Worm (Caenorhabditis elegans) whole organism, mixed stage, embryonic: ENCODE data around the gene fbxc-34.
"Not testable (repeated sequence)": the region's sequence is repeated elsewhere in the genome, so short reads cannot be mapped to it uniquely, and the experiment has no call there.

ENCODE experiments used
- M03D4.4 ChIP-seq: sonication (generic microtip); optimal IDR thresholded peaks from 2 replicates; lab custom pipeline; 2017; ENCODE audit warnings: mild to moderate bottlenecking, missing genetic modification characterization, missing compliant biosample characterization
- bed-3 ChIP-seq: fragments of 200-800 bp; sonication (Bioruptor generic); optimal IDR thresholded peaks from 3 replicates; lab custom pipeline; 2018; ENCODE audit warnings: mild to moderate bottlenecking, missing genetic modification characterization, moderate library complexity, missing compliant biosample characterization
- ceh-83 ChIP-seq: fragments of 200-800 bp; sonication (Bioruptor generic); optimal IDR thresholded peaks from 2 replicates; lab custom pipeline; 2018; ENCODE audit warnings: mild to moderate bottlenecking, missing genetic modification characterization, missing compliant biosample characterization
- ces-1 ChIP-seq: fragments of 150-350 bp; optimal IDR thresholded peaks from 2 replicates; lab custom pipeline; 2014; ENCODE audit warnings: missing biosample characterization, missing genetic modification reagents, missing genetic modification characterization
- drap-1 ChIP-seq: fragments of 200-800 bp; sonication (Bioruptor generic); optimal IDR thresholded peaks from 3 replicates; lab custom pipeline; 2018; ENCODE audit warnings: mild to moderate bottlenecking, missing genetic modification characterization, missing compliant biosample characterization
- elt-1 ChIP-seq: sonication (generic microtip); optimal IDR thresholded peaks from 2 replicates; lab custom pipeline; 2017; ENCODE audit warnings: missing genetic modification characterization, mild to moderate bottlenecking, missing compliant biosample characterization, antibody characterized with exemption, moderate library complexity, borderline replicate concordance; ENCODE audit not compliant: insufficient read depth
- elt-3 ChIP-seq: fragments of 150-350 bp; optimal IDR thresholded peaks from 2 replicates; lab custom pipeline; 2014; ENCODE audit warnings: missing biosample characterization, missing genetic modification characterization
- ham-2 ChIP-seq: fragments of 200-800 bp; sonication (Bioruptor generic); optimal IDR thresholded peaks from 2 replicates; lab custom pipeline; 2018; ENCODE audit warnings: mild to moderate bottlenecking, missing genetic modification characterization, missing compliant biosample characterization
- hlh-1 ChIP-seq: fragments of 150-350 bp; optimal IDR thresholded peaks from 2 replicates; lab custom pipeline; 2014; ENCODE audit warnings: missing biosample characterization, missing genetic modification reagents, missing genetic modification characterization
- lin-13 ChIP-seq: fragments of 150-350 bp; optimal IDR thresholded peaks from 2 replicates; lab custom pipeline; 2014; ENCODE audit warnings: missing biosample characterization, missing genetic modification characterization
- lin-32 ChIP-seq: fragments of 200-800 bp; sonication (Bioruptor generic); optimal IDR thresholded peaks from 2 replicates; lab custom pipeline; 2018; ENCODE audit warnings: mild to moderate bottlenecking, missing genetic modification characterization, missing compliant biosample characterization
- lsy-2 ChIP-seq: fragments of 150-350 bp; optimal IDR thresholded peaks from 2 replicates; lab custom pipeline; 2014; ENCODE audit warnings: missing biosample characterization, missing genetic modification characterization
- mep-1 ChIP-seq: fragments of 150-350 bp; optimal IDR thresholded peaks from 2 replicates; lab custom pipeline; 2017; ENCODE audit warnings: missing biosample characterization, missing genetic modification reagents, missing genetic modification characterization, inconsistent platforms
- mls-2 ChIP-seq: sonication (generic microtip); optimal IDR thresholded peaks from 2 replicates; lab custom pipeline; 2016; ENCODE audit warnings: mild to moderate bottlenecking, missing genetic modification characterization, moderate library complexity, missing compliant biosample characterization
- nhr-12 ChIP-seq: fragments of 150-350 bp; optimal IDR thresholded peaks from 2 replicates; lab custom pipeline; 2014; ENCODE audit warnings: missing biosample characterization, missing genetic modification characterization
- nhr-2 ChIP-seq: fragments of 150-350 bp; optimal IDR thresholded peaks from 2 replicates; lab custom pipeline; 2014; ENCODE audit warnings: missing biosample characterization, missing genetic modification characterization
- nhr-237 ChIP-seq: fragments of 150-350 bp; optimal IDR thresholded peaks from 2 replicates; lab custom pipeline; 2014; ENCODE audit warnings: missing biosample characterization, missing genetic modification characterization
- sem-2 ChIP-seq: fragments of 200-800 bp; sonication (Bioruptor generic); optimal IDR thresholded peaks from 2 replicates; lab custom pipeline; 2018; ENCODE audit warnings: mild to moderate bottlenecking, missing genetic modification characterization, missing compliant biosample characterization
- snpc-4 ChIP-seq: fragments of 150-350 bp; optimal IDR thresholded peaks from 2 replicates; lab custom pipeline; 2014; ENCODE audit warnings: missing biosample characterization, missing genetic modification characterization
- sptf-1 ChIP-seq: sonication (generic microtip); optimal IDR thresholded peaks from 2 replicates; lab custom pipeline; 2017; ENCODE audit warnings: mild to moderate bottlenecking, missing genetic modification characterization, moderate library complexity, missing compliant biosample characterization
- tbx-8 ChIP-seq: fragments of 200-800 bp; sonication (Bioruptor generic); optimal IDR thresholded peaks from 2 replicates; lab custom pipeline; 2018; ENCODE audit warnings: mild to moderate bottlenecking, missing genetic modification characterization, moderate library complexity, missing compliant biosample characterization
- unc-39 ChIP-seq: fragments of 150-350 bp; optimal IDR thresholded peaks from 2 replicates; lab custom pipeline; 2014; ENCODE audit warnings: missing biosample characterization, missing genetic modification characterization
- zip-8 ChIP-seq: fragments of 150-350 bp; optimal IDR thresholded peaks from 2 replicates; lab custom pipeline; 2014; ENCODE audit warnings: missing biosample characterization, missing genetic modification characterization
- ztf-11 ChIP-seq: fragments of 150-350 bp; optimal IDR thresholded peaks from 2 replicates; lab custom pipeline; 2014; ENCODE audit warnings: missing biosample characterization, missing genetic modification characterization

The fbxc-34 gene

DNA sequence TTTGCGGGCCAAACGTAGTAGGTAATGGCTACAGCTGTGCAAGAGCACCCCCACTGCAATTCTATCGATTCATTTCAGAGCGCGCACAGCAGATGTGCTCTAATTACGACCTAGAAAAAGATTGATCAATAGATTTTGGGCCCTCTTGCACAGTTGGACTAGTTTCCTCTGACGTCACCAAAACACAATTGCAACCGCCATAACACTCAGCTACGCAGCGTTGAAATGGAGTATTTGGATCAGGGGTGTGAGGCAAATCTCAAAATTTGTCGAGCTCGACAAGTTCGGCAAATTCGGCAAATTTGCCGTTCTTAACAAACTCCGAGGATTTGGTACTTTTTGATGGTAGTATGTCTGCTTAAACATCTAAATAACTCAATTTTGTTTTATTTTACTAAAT is 36.0 kb downstream of the fbxc-34 start, which contains the start of gene fbxc-18:
Gene fbxc-18 (minus strand): TSS at position 101 of the 400 bp plus-strand sequence.
- not testable (repeated sequence) for TF ChIP-seq ztf-11 (tag; lab: Kevin White, UChicago); ces-1 (GFP tag; lab: Kevin White, UChicago); ham-2

DNA sequence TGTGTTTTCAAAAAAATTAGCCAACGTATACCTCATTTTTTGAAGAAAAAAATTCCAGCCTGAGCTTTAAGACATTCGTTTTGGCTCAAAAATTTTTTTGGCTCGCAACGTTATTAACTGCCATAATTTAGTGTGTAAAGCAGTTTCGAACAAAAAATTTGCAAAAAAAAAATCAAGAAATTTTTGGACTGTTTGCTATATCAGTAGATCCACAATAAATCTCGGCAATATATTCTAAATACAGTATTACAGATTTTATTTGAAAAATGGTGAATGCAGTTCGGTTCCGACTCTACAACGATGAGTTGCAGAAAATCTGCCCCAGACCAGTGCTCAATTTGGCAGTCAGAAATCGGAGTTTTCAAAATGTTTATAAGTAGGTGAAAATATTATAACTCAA is 37.1 kb downstream of the fbxc-34 start, which contains the start of gene C32B5.6:
Gene C32B5.6 (plus strand): TSS at position 301 of the 400 bp plus-strand sequence.
- TF ChIP-seq elt-1; sem-2 (GFP tag; lab: Kevin White, UChicago); drap-1 (GFP tag; lab: Kevin White, UChicago): not testable (repeated sequence)

DNA sequence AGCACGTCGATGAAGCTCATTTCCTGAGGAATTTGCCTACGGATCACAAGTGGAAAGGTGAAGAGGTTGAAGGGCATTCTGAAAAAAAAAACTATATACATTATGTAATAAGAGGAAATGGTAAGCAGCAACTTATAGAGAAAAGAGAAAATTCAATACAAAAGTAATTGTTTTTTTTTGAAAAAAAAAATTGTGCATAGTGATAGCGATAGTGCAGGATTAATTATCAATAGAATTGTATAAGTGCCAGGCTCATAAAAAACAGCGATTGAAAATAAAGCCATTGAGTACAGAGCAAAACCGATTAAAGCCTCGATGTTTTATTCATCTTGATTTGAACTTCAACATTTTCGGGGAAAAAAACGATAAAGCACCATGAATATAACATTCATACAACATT is 41.9 kb downstream of the fbxc-34 start, which contains the start of gene C32B5.15:
Gene C32B5.15 (minus strand): TSS at position 101 of the 400 bp plus-strand sequence.
- TF ChIP-seq nhr-12 (no peak), nhr-2 (no peak), elt-3 (tag; lab: Kevin White, UChicago) (no peak), tbx-8 (no peak), mls-2 (tag; lab: Kevin White, UChicago) (no peak), lin-13 (no peak), lin-32 (GFP tag; lab: Kevin White, UChicago) (no peak), ces-1 (GFP tag; lab: Kevin White, UChicago) (no peak), ztf-11 (tag; lab: Kevin White, UChicago) (no peak), hlh-1 (tag; lab: Kevin White, UChicago) (no peak)

DNA sequence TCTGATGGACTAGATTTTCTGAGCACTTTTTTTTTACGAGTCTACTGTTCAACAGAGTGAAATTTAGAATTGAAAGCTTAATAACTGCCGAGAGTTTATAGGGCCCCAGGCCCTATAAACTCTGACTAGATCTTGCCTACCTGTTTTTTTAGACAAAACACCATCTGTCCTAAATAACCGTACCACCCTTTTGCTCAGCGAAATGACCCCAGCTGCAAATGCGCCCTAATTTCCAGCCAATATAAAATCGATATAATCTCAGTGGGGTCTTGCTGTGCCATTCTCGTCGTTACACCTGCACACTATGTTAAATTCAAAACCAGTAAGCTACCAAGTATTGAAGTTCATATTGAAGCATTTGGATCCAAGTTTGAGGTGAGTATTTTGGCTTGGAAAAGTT is 43.0 kb downstream of the fbxc-34 start, which contains the start of gene fbxc-14:
Gene fbxc-14 (plus strand): TSS at position 301 of the 400 bp plus-strand sequence.
- no peak for TF ChIP-seq elt-1
- TF ChIP-seq lin-13: no peak
- TF ChIP-seq mep-1 (tag; lab: Kevin White, UChicago): no peak
- no peak for TF ChIP-seq zip-8
- TF ChIP-seq lin-32 (GFP tag; lab: Kevin White, UChicago): no peak
- TF ChIP-seq unc-39 (tag; lab: Kevin White, UChicago): no peak
- no peak for TF ChIP-seq hlh-1 (tag; lab: Kevin White, UChicago)
- no peak for TF ChIP-seq snpc-4 (tag; lab: Kevin White, UChicago)
- no peak for TF ChIP-seq M03D4.4 (tag; lab: Kevin White, UChicago)
- no peak for TF ChIP-seq nhr-237 (tag; lab: Kevin White, UChicago)
- TF ChIP-seq mls-2 (tag; lab: Kevin White, UChicago): no peak

DNA sequence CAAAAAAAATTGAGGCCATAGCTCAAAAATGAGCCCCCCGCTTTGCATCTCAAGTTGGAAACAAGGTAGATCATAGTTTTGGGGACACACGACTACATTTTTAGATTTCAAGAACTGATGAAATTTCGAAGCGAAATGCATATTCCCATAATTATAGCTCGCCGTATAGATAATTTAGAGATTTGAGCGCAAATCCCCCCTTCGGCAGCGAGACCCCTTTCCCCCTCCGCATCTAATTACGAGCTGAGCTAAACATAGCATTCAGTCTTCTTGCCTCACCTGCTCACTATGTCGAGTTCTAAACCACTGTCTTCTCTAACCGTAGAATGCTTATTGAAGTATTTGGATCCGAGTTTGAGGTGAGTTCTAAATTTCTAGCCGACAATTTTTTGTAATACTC is 48.2 kb downstream of the fbxc-34 start, which contains the start of the genes fbxc-17 and fbxc-15:
Gene fbxc-17 (minus strand): TSS at position 101 of the 400 bp plus-strand sequence.
Gene fbxc-15 (plus strand): TSS at position 289 of the 400 bp plus-strand sequence.
- TF ChIP-seq elt-1 (no peak), bed-3 (GFP tag; lab: Kevin White, UChicago) (no peak), sptf-1 (tag; lab: Kevin White, UChicago) (no peak), zip-8 (no peak), lsy-2 (no peak), ceh-83 (GFP tag; lab: Kevin White, UChicago) (no peak)
